Worm (Caenorhabditis elegans) whole organism, L1 larva: ENCODE measurements around the gene cpb-2.

Experiments used
- aly-2 ChIP-seq: fragments of 150-350 bp; optimal IDR thresholded peaks from 2 replicates; lab custom pipeline; 2014; ENCODE audit warnings: missing biosample characterization, missing genetic modification characterization
- ama-1 ChIP-seq: fragments of 150-350 bp; optimal IDR thresholded peaks from 2 replicates; lab custom pipeline; 2014
- egl-27 ChIP-seq, 2 experiments: fragments of 150-350 bp in 1 of 2; sonication (generic microtip); optimal IDR thresholded peaks; 3 replicates each; lab custom pipeline; 2017 to 2018; ENCODE audit warnings: missing biosample characterization in 2 of 2, missing genetic modification characterization in 2 of 2, missing genetic modification reagents in 2 of 2
- fos-1 ChIP-seq: fragments of 150-350 bp; optimal IDR thresholded peaks from 2 replicates; lab custom pipeline; 2014; ENCODE audit warnings: missing biosample characterization, missing genetic modification characterization
- lsy-2 ChIP-seq, 2 experiments: fragments of 150-350 bp; optimal IDR thresholded peaks; 2 replicates each; lab custom pipeline; 2014; ENCODE audit warnings: missing biosample characterization in 2 of 2, missing genetic modification characterization in 2 of 2
- mep-1 ChIP-seq: fragments of 150-350 bp; optimal IDR thresholded peaks from 2 replicates; lab custom pipeline; 2014; ENCODE audit warnings: missing biosample characterization, missing genetic modification characterization
- nhr-19 ChIP-seq: fragments of 200-800 bp; sonication (Bioruptor generic); conservative IDR thresholded peaks from 2 replicates; pipeline ENCODE4 v1.3.6; 2022; ENCODE audit warnings: missing genetic modification characterization, missing compliant biosample characterization
- nhr-237 ChIP-seq: fragments of 150-350 bp; optimal IDR thresholded peaks from 2 replicates; lab custom pipeline; 2014; ENCODE audit warnings: missing biosample characterization, missing genetic modification characterization
- pax-3 ChIP-seq: fragments of 200-800 bp; sonication (Bioruptor generic); optimal IDR thresholded peaks from 2 replicates; lab custom pipeline; 2018; ENCODE audit warnings: mild to moderate bottlenecking, missing genetic modification characterization, moderate library complexity, missing compliant biosample characterization
- tbx-2 ChIP-seq: sonication (generic microtip); optimal IDR thresholded peaks from 2 replicates; lab custom pipeline; 2016; ENCODE audit warnings: missing genetic modification characterization, missing compliant biosample characterization
- unc-98 ChIP-seq: fragments of 200-800 bp; sonication (Bioruptor generic); IDR thresholded peaks from 2 replicates; pipeline ENCODE4 v1.3.6; 2022; ENCODE audit warnings: missing genetic modification characterization, missing compliant biosample characterization
- zag-1 ChIP-seq: fragments of 150-350 bp; optimal IDR thresholded peaks from 2 replicates; lab custom pipeline; 2014; ENCODE audit warnings: missing biosample characterization, missing genetic modification characterization

DNA sequence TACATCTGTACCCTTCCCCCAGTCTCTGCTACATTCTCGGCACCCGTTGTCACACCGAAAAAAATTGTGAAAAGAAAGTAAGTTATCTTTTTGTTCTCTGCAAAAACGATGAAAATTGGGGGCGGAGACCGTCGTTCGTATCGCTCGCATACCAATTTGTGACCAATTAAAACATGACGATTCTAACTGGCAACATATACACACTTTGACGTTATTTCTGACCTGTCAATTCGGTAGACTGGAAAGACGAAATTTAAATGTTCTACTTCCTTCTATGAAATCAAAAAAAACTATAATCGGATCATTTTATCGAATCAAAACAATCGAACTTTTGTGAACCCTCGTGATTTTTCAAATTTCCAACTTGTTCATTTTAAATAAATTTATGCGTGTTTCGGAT lies 12.0 kb upstream of the cpb-2 start:
- TF ChIP-seq zag-1 (tag; lab: Kevin White, UChicago) (no peak), aly-2 (tag; lab: Kevin White, UChicago) (no peak), ama-1 (lab: Kevin White, UChicago) (no peak), tbx-2 (no peak), pax-3 (tag; lab: Kevin White, UChicago) (no peak), unc-98 (GFP tag; lab: Robert Waterston, UW) (no peak), lsy-2 (tag; optimal IDR thresholded peaks at IDR 0.05; lab: Kevin White, UChicago) (no peak), mep-1 (tag; lab: Kevin White, UChicago) (no peak), nhr-237 (tag; lab: Kevin White, UChicago) (no peak), egl-27 (tag; optimal IDR thresholded peaks at IDR 0.05; lab: Kevin White, UChicago) (no peak), nhr-19 (GFP tag; lab: Robert Waterston, UW) (no peak), fos-1 (no peak)
